Fruit fly (Drosophila melanogaster): ENCODE results near the gene Dip-C.

Dip-C gene

DNA sequence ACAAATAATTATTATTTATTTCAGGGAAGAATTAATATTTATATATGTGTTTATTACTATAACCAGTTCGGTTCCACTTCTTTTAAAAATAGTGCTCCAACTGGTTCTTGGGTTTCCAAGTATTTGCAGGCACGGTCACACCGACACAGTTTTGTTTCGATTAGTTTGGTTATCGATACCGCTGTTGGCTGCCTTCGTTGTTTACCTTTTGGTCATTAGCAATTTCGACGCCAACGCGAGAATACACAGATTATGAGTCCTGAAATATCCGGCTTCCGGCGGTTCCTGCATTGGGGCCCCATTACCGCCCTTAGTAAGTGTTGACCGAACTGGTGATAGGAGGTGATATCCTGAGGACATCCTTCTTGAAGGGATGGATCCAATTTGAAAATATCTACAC is 5.4 kb downstream of the Dip-C start, which contains the start of gene CG5196 (continued):
- TF ChIP-seq nmo (GFP tag; optimal IDR thresholded peaks at IDR 0.05) (peak; percentile 31), E2f1 (GFP tag; IDR thresholded peaks at IDR 0.05) (no peak), Usf (GFP tag; optimal IDR thresholded peaks at IDR 0.05) (no peak), zfh2 (GFP tag; optimal IDR thresholded peaks at IDR 0.05) (no peak), vfl (GFP tag; optimal IDR thresholded peaks at IDR 0.05) (no peak), CG10979 (tag; optimal IDR thresholded peaks at IDR 0.05) (peak; percentile 11), kni (GFP tag; optimal IDR thresholded peaks at IDR 0.05) (peak; percentile 34), Poxn (GFP tag; IDR thresholded peaks at IDR 0.05) (no peak), Dek (tag; optimal IDR thresholded peaks at IDR 0.05) (peak; percentile 43), prd (optimal IDR thresholded peaks at IDR 0.05) (no peak), prd (GFP tag; IDR thresholded peaks at IDR 0.05) (no peak), D19A (tag; optimal IDR thresholded peaks at IDR 0.05) (peak; percentile 1), klu (GFP tag; IDR thresholded peaks at IDR 0.05) (no peak), Six4 (GFP tag; optimal IDR thresholded peaks at IDR 0.05) (no peak), Hr3 (GFP tag; optimal IDR thresholded peaks at IDR 0.05) (no peak), CG7839 (tag; optimal IDR thresholded peaks at IDR 0.05) (no peak), gce (GFP tag; IDR thresholded peaks at IDR 0.05) (no peak), nerfin-2 (GFP tag; IDR thresholded peaks at IDR 0.05; ENCODE audit: partially characterized antibody) (peak; percentile 58; the same call in 1 of the 2 replicates), Gsc (GFP tag; IDR thresholded peaks at IDR 0.05) (no peak), fd3F (GFP tag; optimal IDR thresholded peaks at IDR 0.05) (no peak), eyg (GFP tag; optimal IDR thresholded peaks at IDR 0.05) (no peak), pum (GFP tag; optimal IDR thresholded peaks at IDR 0.05) (no peak), CG7963 (GFP tag; IDR thresholded peaks at IDR 0.05; ENCODE audit: partially characterized antibody) (peak; percentile 55; the same call in 2 of the 3 replicates), CG2875 (GFP tag; optimal IDR thresholded peaks at IDR 0.05) (no peak), Lim3 (GFP tag; IDR thresholded peaks at IDR 0.05) (no peak), lmd (GFP tag; IDR thresholded peaks at IDR 0.05) (no peak), dm (GFP tag; optimal IDR thresholded peaks at IDR 0.05) (no peak), ewg (GFP tag; optimal IDR thresholded peaks at IDR 0.05) (no peak), sna (GFP tag; IDR thresholded peaks at IDR 0.05; ENCODE audit: partially characterized antibody) (peak; percentile 60), CG7987 (GFP tag; optimal IDR thresholded peaks at IDR 0.05) (peak; percentile 25), NK7.1 (GFP tag; optimal IDR thresholded peaks at IDR 0.05) (no peak), Mes4 (GFP tag; optimal IDR thresholded peaks at IDR 0.05) (no peak), jigr1 (GFP tag; IDR thresholded peaks at IDR 0.05) (no peak), Vsx1 (GFP tag; optimal IDR thresholded peaks at IDR 0.05) (peak; percentile 31), CG33557 (GFP tag; optimal IDR thresholded peaks at IDR 0.05) (no peak), Dref (GFP tag; IDR thresholded peaks at IDR 0.05) (peak; percentile 93), Mrtf (GFP tag; IDR thresholded peaks at IDR 0.05) (no peak), lbe (GFP tag; optimal IDR thresholded peaks at IDR 0.05) (peak; percentile 66), esg (GFP tag; conservative IDR thresholded peaks at IDR 0.05) (no peak), HLH4C (GFP tag; IDR thresholded peaks at IDR 0.05; ENCODE audit: partially characterized antibody) (peak; percentile 70), CG4328 (GFP tag; optimal IDR thresholded peaks at IDR 0.05) (no peak), mirr (GFP tag; optimal IDR thresholded peaks at IDR 0.05) (no peak), Bteb2 (GFP tag; optimal IDR thresholded peaks at IDR 0.05) (no peak), Dip2 (GFP tag; IDR thresholded peaks at IDR 0.05) (no peak), crol (GFP tag; IDR thresholded peaks at IDR 0.05) (no peak), CG30020 (tag; optimal IDR thresholded peaks at IDR 0.05) (peak; percentile 61), GATAe (GFP tag; conservative IDR thresholded peaks at IDR 0.05) (no peak), knrl (GFP tag; IDR thresholded peaks at IDR 0.05; ENCODE audit: partially characterized antibody) (peak; percentile 66), CG3407 (GFP tag; optimal IDR thresholded peaks at IDR 0.05) (no peak), CG8765 (GFP tag; IDR thresholded peaks at IDR 0.05) (no peak), ATbp (GFP tag; optimal IDR thresholded peaks at IDR 0.05) (no peak), CG13424 (tag; optimal IDR thresholded peaks at IDR 0.05) (peak; percentile 16)
